Fruit fly (Drosophila melanogaster) whole organism, embryonic: ENCODE measurements around the gene CG16789.

ENCODE experiments used
- Abd-B ChIP-seq: fragments of 200-800 bp; sonication (Bioruptor generic); optimal IDR thresholded peaks from 2 replicates; lab custom pipeline; 2018; ENCODE audit warnings: missing biosample characterization, mild to moderate bottlenecking, missing genetic modification characterization, moderate library complexity
- Ada2b ChIP-seq: fragments of 200-800 bp; sonication (Bioruptor generic); IDR thresholded peaks from 2 replicates; pipeline ENCODE4 v1.3.6; 2022; ENCODE audit warnings: missing biosample characterization, missing genetic modification characterization
- Atf6 ChIP-seq: fragments of 200-800 bp; sonication (Bioruptor generic); IDR thresholded peaks from 2 replicates; pipeline ENCODE4 v1.3.6; 2022; ENCODE audit warnings: missing biosample characterization, missing genetic modification characterization
- B-H1 ChIP-seq: fragments of 200-800 bp; sonication (Bioruptor generic); IDR thresholded peaks from 3 replicates; pipeline ENCODE4 v1.3.6; 2022; ENCODE audit warnings: missing biosample characterization, missing genetic modification characterization
- Bteb2 ChIP-seq: fragments of 200-800 bp; sonication (Bioruptor generic); optimal IDR thresholded peaks from 2 replicates; lab custom pipeline; 2016; ENCODE audit warnings: missing biosample characterization, missing genetic modification characterization
- CG11398 ChIP-seq: fragments of 200-800 bp; sonication (Bioruptor generic); optimal IDR thresholded peaks from 2 replicates; lab custom pipeline; 2016; ENCODE audit warnings: missing biosample characterization, missing genetic modification characterization
- CG14667 ChIP-seq: fragments of 200-800 bp; sonication (Bioruptor generic); IDR thresholded peaks from 2 replicates; pipeline ENCODE4 v1.3.6; 2022; ENCODE audit warnings: missing biosample characterization, missing genetic modification characterization
- CG14860 ChIP-seq: fragments of 200-800 bp; sonication (Bioruptor generic); IDR thresholded peaks from 3 replicates; pipeline ENCODE4 v1.3.6; 2022; ENCODE audit warnings: missing biosample characterization, missing genetic modification characterization; ENCODE audit not compliant: partially characterized antibody
- CG15011 ChIP-seq: fragments of 200-800 bp; sonication (Bioruptor generic); optimal IDR thresholded peaks from 3 replicates; lab custom pipeline; 2018; ENCODE audit warnings: missing biosample characterization, mild to moderate bottlenecking, missing genetic modification characterization
- CG17361 ChIP-seq: fragments of 200-800 bp; sonication (Bioruptor generic); IDR thresholded peaks from 3 replicates; pipeline ENCODE4 v1.3.6; 2022; ENCODE audit warnings: missing biosample characterization, missing genetic modification characterization
- CG17612 ChIP-seq: fragments of 200-800 bp; sonication (Bioruptor generic); IDR thresholded peaks from 2 replicates; pipeline ENCODE4 v1.3.6; 2022; ENCODE audit warnings: missing biosample characterization, missing genetic modification characterization
- CG18011 ChIP-seq: fragments of 200-800 bp; sonication (Bioruptor generic); optimal IDR thresholded peaks from 2 replicates; lab custom pipeline; 2017; ENCODE audit warnings: missing biosample characterization, missing genetic modification characterization, mild to moderate bottlenecking, moderate library complexity, missing genotype
- CG18262 ChIP-seq: fragments of 200-800 bp; optimal IDR thresholded peaks from 3 replicates; lab custom pipeline; 2019; ENCODE audit warnings: missing biosample characterization, mild to moderate bottlenecking, missing genetic modification characterization, moderate library complexity
- CG2678 ChIP-seq: fragments of 200-800 bp; sonication (Bioruptor generic); optimal IDR thresholded peaks from 3 replicates; lab custom pipeline; 2019; ENCODE audit warnings: missing biosample characterization, mild to moderate bottlenecking, missing genetic modification characterization, moderate library complexity
- CG2875 ChIP-seq: fragments of 200-800 bp; sonication (Bioruptor generic); optimal IDR thresholded peaks from 2 replicates; lab custom pipeline; 2017; ENCODE audit warnings: missing biosample characterization, mild to moderate bottlenecking, missing genetic modification characterization, missing genetic modification reagents
- CG31441 ChIP-seq: fragments of 200-800 bp; sonication (Bioruptor generic); IDR thresholded peaks from 2 replicates; pipeline ENCODE4 v1.3.6; 2022; ENCODE audit warnings: missing biosample characterization, missing genetic modification characterization
- CG3847 ChIP-seq: fragments of 200-800 bp; sonication (Bioruptor generic); IDR thresholded peaks from 2 replicates; pipeline ENCODE4 v1.3.6; 2022; ENCODE audit warnings: missing biosample characterization, missing genetic modification characterization
- CG3995 ChIP-seq: fragments of 200-800 bp; sonication (Bioruptor generic); optimal IDR thresholded peaks from 3 replicates; lab custom pipeline; 2016; ENCODE audit warnings: missing biosample characterization, missing genetic modification characterization
- CG5953 ChIP-seq: fragments of 200-800 bp; sonication (Bioruptor generic); IDR thresholded peaks from 2 replicates; pipeline ENCODE4 v1.3.6; 2022; ENCODE audit warnings: missing biosample characterization, missing genetic modification characterization
- CG7839 ChIP-seq: fragments of 200-800 bp; sonication (Bioruptor generic); optimal IDR thresholded peaks from 3 replicates; lab custom pipeline; 2018; ENCODE audit warnings: missing biosample characterization, mild to moderate bottlenecking, missing genetic modification characterization, moderate library complexity
- CG8281 ChIP-seq: fragments of 200-800 bp; sonication (Bioruptor generic); optimal IDR thresholded peaks from 2 replicates; lab custom pipeline; 2018; ENCODE audit warnings: missing biosample characterization, mild to moderate bottlenecking, missing genetic modification characterization, moderate library complexity
- CG9797 ChIP-seq: fragments of 200-800 bp; sonication (Bioruptor generic); optimal IDR thresholded peaks from 3 replicates; lab custom pipeline; 2018; ENCODE audit warnings: missing biosample characterization, mild to moderate bottlenecking, missing genetic modification characterization
- HLH54F ChIP-seq: fragments of 200-800 bp; sonication (Bioruptor generic); optimal IDR thresholded peaks from 3 replicates; lab custom pipeline; 2016; ENCODE audit warnings: missing biosample characterization, missing genetic modification characterization
- Max ChIP-seq: fragments of 200-800 bp; sonication (Bioruptor generic); optimal IDR thresholded peaks from 2 replicates; lab custom pipeline; 2016; ENCODE audit warnings: missing biosample characterization, mild to moderate bottlenecking, missing genetic modification characterization
- Oaz ChIP-seq: fragments of 200-800 bp; sonication (Bioruptor generic); IDR thresholded peaks from 2 replicates; pipeline ENCODE4 v1.3.6; 2022; ENCODE audit warnings: missing biosample characterization, missing genetic modification characterization
- Scr ChIP-seq: fragments of 200-800 bp; sonication (Bioruptor generic); IDR thresholded peaks from 2 replicates; pipeline ENCODE4 v1.3.6; 2022; ENCODE audit warnings: missing biosample characterization, missing genetic modification characterization; ENCODE audit not compliant: partially characterized antibody
- Side ChIP-seq: fragments of 200-800 bp; sonication (Bioruptor generic); optimal IDR thresholded peaks from 2 replicates; lab custom pipeline; 2016; ENCODE audit warnings: missing biosample characterization, missing genetic modification characterization
- Ssrp ChIP-seq: fragments of 200-800 bp; sonication (Bioruptor generic); optimal IDR thresholded peaks from 2 replicates; lab custom pipeline; 2018; ENCODE audit warnings: missing biosample characterization, mild to moderate bottlenecking, missing genetic modification characterization, moderate library complexity
- Stat92E ChIP-seq, 3 experiments: fragments of >200 bp in 2 of 3; fragments of 200-800 bp in 1 of 3; sonication (Bioruptor generic) in 1 of 3; optimal IDR thresholded peaks; 2 replicates each; lab custom pipeline; 2017 to 2019; ENCODE audit warnings: missing biosample characterization in 3 of 3, missing genetic modification characterization in 3 of 3, mild to moderate bottlenecking in 1 of 3, moderate library complexity in 1 of 3
- aop ChIP-seq: fragments of 200-800 bp; sonication (Bioruptor generic); IDR thresholded peaks from 2 replicates; pipeline ENCODE4 v1.3.6; 2022; ENCODE audit warnings: missing biosample characterization, missing genetic modification characterization
- az2 ChIP-seq: fragments of 200-800 bp; sonication (Bioruptor generic); optimal IDR thresholded peaks from 3 replicates; lab custom pipeline; 2016; ENCODE audit warnings: missing biosample characterization, missing genetic modification characterization
- bab2 ChIP-seq: fragments of 200-800 bp; sonication (Bioruptor generic); optimal IDR thresholded peaks from 2 replicates; lab custom pipeline; 2016; ENCODE audit warnings: missing biosample characterization, missing genetic modification characterization
- cas ChIP-seq: fragments of 200-800 bp; sonication (Bioruptor generic); IDR thresholded peaks from 2 replicates; pipeline ENCODE4 v1.3.6; 2022; ENCODE audit warnings: missing biosample characterization, missing genetic modification characterization
- cg ChIP-seq: fragments of 200-800 bp; sonication (Bioruptor generic); optimal IDR thresholded peaks from 3 replicates; lab custom pipeline; 2019; ENCODE audit warnings: missing biosample characterization, mild to moderate bottlenecking, missing genetic modification characterization, moderate library complexity
- dimm ChIP-seq: fragments of 200-800 bp; sonication (Bioruptor generic); IDR thresholded peaks from 2 replicates; pipeline ENCODE4 v1.3.6; 2022; ENCODE audit warnings: missing biosample characterization, missing genetic modification characterization
- fd96Cb ChIP-seq: fragments of 200-800 bp; sonication (Bioruptor generic); optimal IDR thresholded peaks from 2 replicates; lab custom pipeline; 2018; ENCODE audit warnings: missing biosample characterization, mild to moderate bottlenecking, missing genetic modification characterization, moderate library complexity
- h ChIP-seq: fragments of >200 bp; optimal IDR thresholded peaks from 2 replicates; lab custom pipeline; 2017
- hb ChIP-seq: fragments of 200-800 bp; sonication (Bioruptor generic); IDR thresholded peaks from 3 replicates; pipeline ENCODE4 v1.3.6; 2022; ENCODE audit warnings: missing biosample characterization, missing genetic modification characterization; ENCODE audit not compliant: partially characterized antibody
- kni ChIP-seq: fragments of 200-800 bp; sonication (Bioruptor generic); optimal IDR thresholded peaks from 3 replicates; lab custom pipeline; 2017; ENCODE audit warnings: mild to moderate bottlenecking, missing biosample characterization, missing genetic modification reagents, missing genetic modification characterization
- lmd ChIP-seq: fragments of 200-800 bp; sonication (Bioruptor generic); IDR thresholded peaks from 2 replicates; pipeline ENCODE4 v1.3.6; 2022; ENCODE audit warnings: missing biosample characterization, missing genetic modification characterization
- luna ChIP-seq: fragments of 200-800 bp; sonication (Bioruptor generic); optimal IDR thresholded peaks from 2 replicates; lab custom pipeline; 2016; ENCODE audit warnings: missing biosample characterization, missing genetic modification characterization
- nau ChIP-seq: fragments of 200-800 bp; sonication (Bioruptor generic); optimal IDR thresholded peaks from 3 replicates; lab custom pipeline; 2017; ENCODE audit warnings: missing biosample characterization, mild to moderate bottlenecking, missing genetic modification characterization, missing genetic modification reagents
- peb ChIP-seq: fragments of 200-800 bp; sonication (Bioruptor generic); IDR thresholded peaks from 2 replicates; pipeline ENCODE4 v1.3.6; 2022; ENCODE audit warnings: missing biosample characterization, missing genetic modification characterization
- pita ChIP-seq: fragments of 200-800 bp; sonication (Bioruptor generic); optimal IDR thresholded peaks from 2 replicates; lab custom pipeline; 2017; ENCODE audit warnings: missing biosample characterization, mild to moderate bottlenecking, missing genetic modification characterization
- sens-2 ChIP-seq: fragments of 200-800 bp; sonication (Bioruptor generic); IDR thresholded peaks from 2 replicates; pipeline ENCODE4 v1.3.6; 2022; ENCODE audit warnings: missing biosample characterization, missing genetic modification characterization
- slp2 ChIP-seq: fragments of 200-800 bp; sonication (Bioruptor generic); optimal IDR thresholded peaks from 2 replicates; lab custom pipeline; 2016; ENCODE audit warnings: missing biosample characterization, missing genetic modification characterization
- sqz ChIP-seq: fragments of 200-800 bp; sonication (Bioruptor generic); optimal IDR thresholded peaks from 3 replicates; lab custom pipeline; 2018; ENCODE audit warnings: missing biosample characterization, mild to moderate bottlenecking, missing genetic modification characterization
- wek ChIP-seq: fragments of 200-800 bp; sonication (Bioruptor generic); optimal IDR thresholded peaks from 3 replicates; lab custom pipeline; 2018; ENCODE audit warnings: missing biosample characterization, mild to moderate bottlenecking, missing genetic modification characterization, moderate library complexity
- z ChIP-seq: fragments of 200-800 bp; sonication (Bioruptor generic); IDR thresholded peaks from 3 replicates; pipeline ENCODE4 v1.3.6; 2022; ENCODE audit warnings: missing biosample characterization, missing genetic modification characterization
- zfh2 ChIP-seq: fragments of 200-800 bp; sonication (Bioruptor generic); optimal IDR thresholded peaks from 2 replicates; lab custom pipeline; 2016; ENCODE audit warnings: missing biosample characterization, missing genetic modification characterization

The CG16789 gene

DNA sequence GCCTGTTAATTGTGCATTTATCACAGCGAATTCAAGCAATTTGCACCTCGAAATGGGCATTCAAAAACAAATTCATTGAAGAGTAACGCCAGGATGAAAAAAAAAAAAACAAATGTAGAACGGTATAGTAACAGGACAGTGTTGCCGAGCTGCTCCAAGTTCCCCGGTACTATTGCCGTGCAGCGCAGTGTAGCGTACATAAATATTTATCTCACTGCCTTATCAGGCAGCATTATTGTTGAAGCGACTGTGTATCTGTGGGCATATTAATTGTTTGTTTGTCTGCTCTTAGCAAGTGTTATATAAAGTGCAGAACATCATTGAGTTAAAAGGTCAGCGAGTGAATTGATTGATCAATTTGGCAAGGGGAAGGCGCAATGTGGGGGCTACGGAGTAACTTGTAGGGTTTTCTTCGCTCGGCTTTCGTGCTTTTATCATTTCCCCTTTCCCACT lies 49.6 kb upstream of the CG16789 start (continued):
- no peak for TF ChIP-seq lmd
- TF ChIP-seq Bteb2 (GFP tag; lab: Kevin White, UChicago), result no peak
- no peak for TF ChIP-seq Max
- no peak for TF ChIP-seq CG2678 (tag; lab: Kevin White, UChicago)
- TF ChIP-seq CG2875, result no peak
- no peak for TF ChIP-seq wek
- TF ChIP-seq kni (GFP tag; lab: Kevin White, UChicago), result peak; percentile 56
- no peak for TF ChIP-seq CG17612
- no peak for TF ChIP-seq CG3995 (GFP tag; lab: Kevin White, UChicago)
- TF ChIP-seq CG18262 (tag; lab: Kevin White, UChicago), result no peak
- no peak for TF ChIP-seq z (GFP tag; lab: Robert Waterston, UW)
- TF ChIP-seq CG8281 (tag; lab: Kevin White, UChicago), result peak; percentile 1
- TF ChIP-seq CG3847, result no peak
- no peak for TF ChIP-seq Ssrp (tag; lab: Kevin White, UChicago)
- TF ChIP-seq CG15011 (GFP tag; lab: Kevin White, UChicago), result no peak
- TF ChIP-seq cas (GFP tag; lab: Robert Waterston, UW), result no peak
- no peak for TF ChIP-seq peb
- no peak for TF ChIP-seq sqz
- TF ChIP-seq CG14860 (GFP tag; lab: Robert Waterston, UW), result no peak
- TF ChIP-seq slp2 (GFP tag; lab: Kevin White, UChicago), result no peak
- TF ChIP-seq aop, result no peak
- no peak for TF ChIP-seq CG17361
- peak; percentile 75 for TF ChIP-seq cg
- no peak for TF ChIP-seq h (lab: Kevin White, UChicago)
- no peak for TF ChIP-seq Ada2b (GFP tag; lab: Robert Waterston, UW)

DNA sequence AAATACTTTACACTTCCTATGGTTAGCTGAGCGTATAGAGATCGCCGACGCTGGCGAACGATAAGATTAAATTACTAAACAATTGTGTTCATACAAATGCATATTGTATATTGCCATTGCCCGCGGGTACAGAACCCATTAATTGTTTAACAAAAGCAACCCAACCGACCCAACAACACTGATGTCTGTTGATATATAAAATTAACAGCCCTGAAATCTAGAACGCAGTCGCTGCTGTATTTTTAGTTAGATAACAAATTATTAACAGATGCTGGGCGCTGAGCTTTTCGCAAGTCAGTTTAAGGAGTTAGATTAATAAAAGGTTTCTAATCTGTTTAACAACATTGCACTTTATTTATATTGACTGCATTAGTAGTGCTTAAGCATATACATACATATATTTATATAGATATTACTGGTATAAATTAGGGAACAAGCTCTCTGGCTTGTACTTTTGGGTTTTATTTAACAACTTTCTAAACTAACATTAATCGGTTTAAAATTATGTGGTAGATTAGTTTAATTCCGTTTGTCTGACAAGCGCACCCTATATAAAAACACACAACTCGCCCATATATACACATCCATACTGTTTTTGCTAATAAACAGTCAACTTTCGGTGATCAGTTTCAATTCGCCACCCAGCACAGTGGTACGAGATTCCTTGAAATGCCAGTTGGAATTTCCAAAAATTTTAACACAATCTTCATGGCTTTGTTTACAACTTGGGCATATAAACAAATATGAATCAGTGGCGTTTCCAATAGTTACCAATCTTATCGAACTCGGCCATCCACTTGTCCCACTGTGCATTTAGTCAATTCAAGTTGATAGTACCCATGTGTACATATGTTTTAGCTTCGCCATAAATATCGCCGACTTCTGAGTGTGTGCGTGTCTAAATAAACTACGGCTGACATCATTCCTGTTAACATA lies 37.8 kb upstream of the CG16789 start:
- peak; percentile 83 for TF ChIP-seq Abd-B (GFP tag; lab: Kevin White, UChicago)
- peak; percentile 77 for TF ChIP-seq CG5953 (GFP tag; lab: Robert Waterston, UW)
- no peak for TF ChIP-seq Scr (GFP tag; lab: Robert Waterston, UW)
- peak; percentile 67 for TF ChIP-seq CG11398 (GFP tag; lab: Kevin White, UChicago)
- TF ChIP-seq Stat92E (GFP tag; optimal IDR thresholded peaks at IDR 0.05; lab: Kevin White, UChicago), result no peak
- peak; percentile 94 for TF ChIP-seq zfh2
- peak; percentile 93 for TF ChIP-seq luna (GFP tag; lab: Kevin White, UChicago)
- TF ChIP-seq hb (GFP tag; lab: Robert Waterston, UW), result no peak
- TF ChIP-seq bab2, result peak; percentile 91
- peak; percentile 76 for TF ChIP-seq CG14667
- TF ChIP-seq CG31441 (GFP tag; lab: Robert Waterston, UW), result no peak
- TF ChIP-seq CG18011 (GFP tag; lab: Kevin White, UChicago), result peak; percentile 68
- peak; percentile 74 for TF ChIP-seq az2 (GFP tag; lab: Kevin White, UChicago)
- TF ChIP-seq dimm (GFP tag; lab: Robert Waterston, UW), result peak; percentile 39; the same call in 1 of the 2 replicates
- peak; percentile 42 for TF ChIP-seq Ssrp (tag; lab: Kevin White, UChicago)
- no peak for TF ChIP-seq nau (GFP tag; lab: Kevin White, UChicago)
- peak; percentile 72 for TF ChIP-seq sens-2
- TF ChIP-seq B-H1 (GFP tag; lab: Robert Waterston, UW), result peak; percentile 89
- peak; percentile 68 for TF ChIP-seq Oaz (GFP tag; lab: Robert Waterston, UW)
- no peak for TF ChIP-seq pita (GFP tag; lab: Kevin White, UChicago)
- TF ChIP-seq Side (GFP tag; lab: Kevin White, UChicago), result peak; percentile 92
- peak; percentile 87 for TF ChIP-seq Atf6 (GFP tag; lab: Robert Waterston, UW)
- TF ChIP-seq HLH54F (GFP tag; lab: Kevin White, UChicago), result peak; percentile 81
- peak; percentile 92 for TF ChIP-seq CG7839
- TF ChIP-seq z (GFP tag; lab: Robert Waterston, UW), result no peak
- TF ChIP-seq fd96Cb, result peak; percentile 82
- no peak for TF ChIP-seq CG9797
- TF ChIP-seq CG8281 (tag; lab: Kevin White, UChicago), result peak; percentile 62
